Worm (Caenorhabditis elegans): ENCODE measurements around the gene col-101.

ce11 chrIV:288027-288426, 38.8 kb downstream of the col-101 start, which contains the start of gene T21D12.14:
- TF ChIP-seq ceh-91 (GFP tag; IDR thresholded peaks at IDR 0.05) = no peak
- TF ChIP-seq rpc-1 (optimal IDR thresholded peaks at IDR 0.05) = no peak
- TF ChIP-seq rpc-1 (tag; optimal IDR thresholded peaks at IDR 0.05) = no peak
- TF ChIP-seq T07F8.4 (tag; optimal IDR thresholded peaks at IDR 0.05) = no peak
- no peak for TF ChIP-seq zfh-2 (GFP tag; conservative IDR thresholded peaks at IDR 0.05)
- no peak for TF ChIP-seq snpc-1.1 (tag; optimal IDR thresholded peaks at IDR 0.05; ENCODE audit: insufficient read depth)
- no peak for TF ChIP-seq ztf-6 (GFP tag; IDR thresholded peaks at IDR 0.05)
- TF ChIP-seq nfyb-1 (GFP tag; IDR thresholded peaks at IDR 0.05) = no peak
- TF ChIP-seq sea-2 (GFP tag; IDR thresholded peaks at IDR 0.05) = no peak

Data from whole organism, young adult.